Worm (Caenorhabditis elegans): ENCODE measurements around the gene atg-18.

atg-18 gene

ce11 chrV:8594105-8594964 lies 36.8 kb downstream of the atg-18 start, which contains the start of gene tag-196:
Gene tag-196 (plus strand): TSS chrV:8594914.
- TF ChIP-seq klf-2 (GFP tag; conservative IDR thresholded peaks at IDR 0.05) (no peak), flt-1 (GFP tag; IDR thresholded peaks at IDR 0.05) (peak; percentile 43; the same call in 1 of the 2 replicates), ztf-29 (GFP tag; IDR thresholded peaks at IDR 0.05) (no peak), ztf-23 (GFP tag; IDR thresholded peaks at IDR 0.05) (no peak), med-1 (GFP tag; optimal IDR thresholded peaks at IDR 0.05; ENCODE audit: insufficient read depth) (no peak), T22C8.4 (GFP tag; IDR thresholded peaks at IDR 0.05) (no peak), cog-1 (tag; optimal IDR thresholded peaks at IDR 0.05) (no peak), ref-1 (GFP tag; conservative IDR thresholded peaks at IDR 0.05) (no peak), tab-1 (GFP tag; IDR thresholded peaks at IDR 0.05) (no peak)

- TF ChIP-seq med-1 (GFP tag; optimal IDR thresholded peaks at IDR 0.05; ENCODE audit: insufficient read depth) (no peak), flt-1 (GFP tag; IDR thresholded peaks at IDR 0.05) (no peak), klf-2 (GFP tag; conservative IDR thresholded peaks at IDR 0.05) (no peak)
Measured at ce11 chrV:8592691-8593307, 38.3 kb downstream of the atg-18 start.

- TF ChIP-seq tab-1 (GFP tag; IDR thresholded peaks at IDR 0.05) (no peak), med-1 (GFP tag; optimal IDR thresholded peaks at IDR 0.05; ENCODE audit: insufficient read depth) (no peak), ref-1 (GFP tag; conservative IDR thresholded peaks at IDR 0.05) (no peak), ztf-29 (GFP tag; IDR thresholded peaks at IDR 0.05) (no peak), ztf-23 (GFP tag; IDR thresholded peaks at IDR 0.05) (0 out of 2 replicates have a peak, but pooled peaks have one; percentile 15)
Measured at ce11 chrV:8588079-8588478, 43.0 kb downstream of the atg-18 start, which contains the start of gene C10B5.3. Gene C10B5.3 (minus strand): TSS chrV:8588179.

- TF ChIP-seq ztf-23 (GFP tag; IDR thresholded peaks at IDR 0.05) (no peak), T22C8.4 (GFP tag; IDR thresholded peaks at IDR 0.05) (no peak), med-1 (GFP tag; optimal IDR thresholded peaks at IDR 0.05; ENCODE audit: insufficient read depth) (no peak), klf-2 (GFP tag; conservative IDR thresholded peaks at IDR 0.05) (no peak), ztf-29 (GFP tag; IDR thresholded peaks at IDR 0.05) (no peak), cog-1 (tag; optimal IDR thresholded peaks at IDR 0.05) (no peak), ref-1 (GFP tag; conservative IDR thresholded peaks at IDR 0.05) (no peak), tab-1 (GFP tag; IDR thresholded peaks at IDR 0.05) (no peak), flt-1 (GFP tag; IDR thresholded peaks at IDR 0.05) (no peak)
Measured at ce11 chrV:8586920-8587319, 44.2 kb downstream of the atg-18 start.

ce11 chrV:8586472-8586871 lies 44.7 kb downstream of the atg-18 start:
- no peak for TF ChIP-seq tab-1 (GFP tag; IDR thresholded peaks at IDR 0.05)
- TF ChIP-seq flt-1 (GFP tag; IDR thresholded peaks at IDR 0.05) = no peak
- no peak for TF ChIP-seq ztf-23 (GFP tag; IDR thresholded peaks at IDR 0.05)
- TF ChIP-seq med-1 (GFP tag; optimal IDR thresholded peaks at IDR 0.05; ENCODE audit: insufficient read depth) = no peak
- TF ChIP-seq cog-1 (tag; optimal IDR thresholded peaks at IDR 0.05) = no peak
- no peak for TF ChIP-seq klf-2 (GFP tag; conservative IDR thresholded peaks at IDR 0.05)
- TF ChIP-seq ztf-29 (GFP tag; IDR thresholded peaks at IDR 0.05) = no peak
- TF ChIP-seq ref-1 (GFP tag; conservative IDR thresholded peaks at IDR 0.05) = no peak

- TF ChIP-seq med-1 (GFP tag; optimal IDR thresholded peaks at IDR 0.05; ENCODE audit: insufficient read depth) (no peak), flt-1 (GFP tag; IDR thresholded peaks at IDR 0.05) (no peak), T22C8.4 (GFP tag; IDR thresholded peaks at IDR 0.05) (no peak), ref-1 (GFP tag; conservative IDR thresholded peaks at IDR 0.05) (no peak), ztf-23 (GFP tag; IDR thresholded peaks at IDR 0.05) (no peak), ztf-29 (GFP tag; IDR thresholded peaks at IDR 0.05) (no peak), tab-1 (GFP tag; IDR thresholded peaks at IDR 0.05) (no peak)
Measured at ce11 chrV:8580961-8581360, 50.2 kb downstream of the atg-18 start, which contains the start of gene C10B5.1. Gene C10B5.1 (plus strand): TSS chrV:8581261.

Measured in whole organism, midembryonic.